Worm (Caenorhabditis elegans) whole organism, L1 larva: ENCODE results near the gene dhs-29.
"Not testable (repeated sequence)": the region's sequence is repeated elsewhere in the genome, so short reads cannot be mapped to it uniquely, and the experiment has no call there.

ENCODE experiments used
- F16B12.6 ChIP-seq: fragments of 150-350 bp; optimal IDR thresholded peaks from 2 replicates; lab custom pipeline; 2014; ENCODE audit warnings: missing biosample characterization, missing genetic modification characterization
- ceh-88 ChIP-seq: fragments of 200-800 bp; sonication (Bioruptor generic); IDR thresholded peaks from 2 replicates; pipeline ENCODE4 v1.3.6; 2022; ENCODE audit warnings: missing genetic modification characterization, missing compliant biosample characterization
- ceh-90 ChIP-seq: sonication (generic microtip); optimal IDR thresholded peaks from 2 replicates; lab custom pipeline; 2016; ENCODE audit warnings: missing genetic modification characterization, missing compliant biosample characterization
- dpl-1 ChIP-seq, 3 experiments: fragments of 150-350 bp in 2 of 3; sonication (generic microtip) in 1 of 3; optimal IDR thresholded peaks; 2 replicates each; lab custom pipeline; 2014 to 2017; ENCODE audit warnings: missing biosample characterization in 3 of 3, missing genetic modification characterization in 3 of 3, missing genetic modification reagents in 3 of 3
- dsc-1 ChIP-seq: sonication (generic microtip); optimal IDR thresholded peaks from 2 replicates; lab custom pipeline; 2016; ENCODE audit warnings: mild to moderate bottlenecking, missing genetic modification characterization, missing compliant biosample characterization
- efl-1 ChIP-seq, 4 experiments: fragments of 150-350 bp; optimal IDR thresholded peaks in 3 of 4; peaks in 1 of 4; 1 replicate in 1 of 4; 2 replicates in 3 of 4; lab custom pipeline; 2014; ENCODE audit warnings: missing biosample characterization in 2 of 4, missing genetic modification characterization in 2 of 4, missing genetic modification reagents in 2 of 4
- efl-3 ChIP-seq: fragments of 200-800 bp; sonication (Bioruptor generic); optimal IDR thresholded peaks from 2 replicates; lab custom pipeline; 2018; ENCODE audit warnings: mild to moderate bottlenecking, missing genetic modification characterization, missing compliant biosample characterization
- elt-3 ChIP-seq, 6 experiments: fragments of 150-350 bp in 1 of 6; sonication (generic microtip); optimal IDR thresholded peaks; 2 replicates each; lab custom pipeline; 2017 to 2018; ENCODE audit warnings: missing biosample characterization in 6 of 6, missing genetic modification characterization in 6 of 6, inconsistent platforms in 1 of 6
- fkh-8 ChIP-seq: sonication (generic microtip); optimal IDR thresholded peaks from 2 replicates; lab custom pipeline; 2016; ENCODE audit warnings: mild to moderate bottlenecking, missing genetic modification characterization, missing compliant biosample characterization
- fos-1 ChIP-seq: fragments of 150-350 bp; optimal IDR thresholded peaks from 2 replicates; lab custom pipeline; 2014; ENCODE audit warnings: missing biosample characterization, missing genetic modification characterization
- grh-1 ChIP-seq: fragments of 200-800 bp; sonication (Bioruptor generic); IDR thresholded peaks from 2 replicates; pipeline ENCODE4 v1.3.6; 2022; ENCODE audit warnings: missing genetic modification reagents, missing genetic modification characterization, missing compliant biosample characterization
- hlh-17 ChIP-seq: fragments of 200-800 bp; sonication (Bioruptor generic); optimal IDR thresholded peaks from 2 replicates; lab custom pipeline; 2018; ENCODE audit warnings: missing genetic modification characterization, mild to moderate bottlenecking, missing compliant biosample characterization, moderate library complexity, borderline replicate concordance
- hlh-4 ChIP-seq: sonication (generic microtip); optimal IDR thresholded peaks from 2 replicates; lab custom pipeline; 2016; ENCODE audit warnings: mild to moderate bottlenecking, missing genetic modification characterization, missing compliant biosample characterization
- lin-14 ChIP-seq: fragments of 200-800 bp; sonication (Bioruptor generic); optimal IDR thresholded peaks from 2 replicates; lab custom pipeline; 2018; ENCODE audit warnings: mild to moderate bottlenecking, missing genetic modification characterization, moderate library complexity, missing compliant biosample characterization
- lin-35 ChIP-seq, 2 experiments: fragments of 150-350 bp; optimal IDR thresholded peaks; 2 replicates each; lab custom pipeline; 2014; ENCODE audit warnings: missing biosample characterization in 2 of 2, missing genetic modification characterization in 2 of 2, missing genetic modification reagents in 2 of 2
- mab-9 ChIP-seq: fragments of 200-800 bp; sonication (Bioruptor generic); IDR thresholded peaks from 2 replicates; pipeline ENCODE4 v1.3.6; 2022; ENCODE audit warnings: missing genetic modification reagents, missing genetic modification characterization, missing compliant biosample characterization
- nhr-19 ChIP-seq: fragments of 200-800 bp; sonication (Bioruptor generic); conservative IDR thresholded peaks from 2 replicates; pipeline ENCODE4 v1.3.6; 2022; ENCODE audit warnings: missing genetic modification characterization, missing compliant biosample characterization
- nhr-20 ChIP-seq: sonication (generic microtip); optimal IDR thresholded peaks from 2 replicates; lab custom pipeline; 2016; ENCODE audit warnings: mild to moderate bottlenecking, missing genetic modification characterization, missing compliant biosample characterization
- nhr-28 ChIP-seq: fragments of 150-350 bp; optimal IDR thresholded peaks from 2 replicates; lab custom pipeline; 2014; ENCODE audit warnings: missing biosample characterization, missing genetic modification characterization
- nhr-84 ChIP-seq: sonication (generic microtip); optimal IDR thresholded peaks from 2 replicates; lab custom pipeline; 2017; ENCODE audit warnings: missing biosample characterization, missing genetic modification characterization
- pqm-1 ChIP-seq: sonication (generic microtip); optimal IDR thresholded peaks from 3 replicates; lab custom pipeline; 2017; ENCODE audit warnings: missing biosample characterization, missing genetic modification characterization
- snpc-4 ChIP-seq: fragments of 150-350 bp; optimal IDR thresholded peaks from 2 replicates; lab custom pipeline; 2014; ENCODE audit warnings: missing biosample characterization, missing genetic modification characterization
- sox-4 ChIP-seq: sonication (generic microtip); optimal IDR thresholded peaks from 2 replicates; lab custom pipeline; 2016; ENCODE audit warnings: missing genetic modification characterization, missing compliant biosample characterization
- swsn-7 ChIP-seq: sonication (generic microtip); optimal IDR thresholded peaks from 2 replicates; lab custom pipeline; 2016; ENCODE audit warnings: missing genetic modification characterization, missing compliant biosample characterization
- tbx-2 ChIP-seq: sonication (generic microtip); optimal IDR thresholded peaks from 2 replicates; lab custom pipeline; 2016; ENCODE audit warnings: missing genetic modification characterization, missing compliant biosample characterization
- unc-130 ChIP-seq: fragments of 150-350 bp; optimal IDR thresholded peaks from 2 replicates; lab custom pipeline; 2017; ENCODE audit warnings: missing biosample characterization, missing genetic modification characterization, inconsistent platforms
- unc-86 ChIP-seq: sonication (generic microtip); optimal IDR thresholded peaks from 2 replicates; lab custom pipeline; 2016; ENCODE audit warnings: missing genetic modification characterization, missing compliant biosample characterization
- vab-15 ChIP-seq: sonication (generic microtip); optimal IDR thresholded peaks from 2 replicates; lab custom pipeline; 2017; ENCODE audit warnings: missing genotype, mild to moderate bottlenecking, missing genetic modification characterization, missing compliant biosample characterization
- ztf-11 ChIP-seq, 2 experiments: sonication (generic microtip); optimal IDR thresholded peaks; 2 replicates each; lab custom pipeline; 2016 to 2017; ENCODE audit warnings: missing genetic modification characterization in 2 of 2, missing biosample characterization in 1 of 2, missing compliant biosample characterization in 1 of 2

dhs-29 gene

DNA sequence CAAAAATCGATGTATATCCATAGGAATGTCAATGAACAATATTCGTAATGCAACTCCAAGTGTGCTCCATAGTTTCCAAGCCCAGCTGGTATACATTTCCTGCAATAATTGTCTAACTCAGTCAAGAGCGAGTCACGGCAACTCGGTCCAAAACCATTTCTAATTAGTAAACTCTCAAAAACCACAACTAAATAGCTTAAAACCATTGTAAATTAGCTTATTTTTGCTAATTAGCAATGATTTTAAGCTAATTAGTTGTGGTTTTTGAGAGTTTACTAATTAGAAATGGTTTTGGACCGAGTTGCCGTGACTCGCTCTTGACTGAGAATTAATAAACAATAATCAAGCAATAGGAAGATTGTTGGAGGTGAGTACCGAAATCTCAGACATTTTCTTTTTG is at the start of gene dhs-29:
dhs-29 (minus strand) TSS at position 101 of the 400 bp plus-strand sequence.
- not testable (repeated sequence) for TF ChIP-seq unc-86 (tag; lab: Kevin White, UChicago); mab-9 (GFP tag; lab: Robert Waterston, UW); snpc-4 (tag; lab: Kevin White, UChicago)

ce11 chrX:7712887-7713286 is 48.2 kb upstream of the dhs-29 start:
- TF ChIP-seq efl-3 (GFP tag; lab: Kevin White, UChicago) (no peak), lin-14 (peak; percentile 37), nhr-84 (tag; lab: Kevin White, UChicago) (no peak)

DNA sequence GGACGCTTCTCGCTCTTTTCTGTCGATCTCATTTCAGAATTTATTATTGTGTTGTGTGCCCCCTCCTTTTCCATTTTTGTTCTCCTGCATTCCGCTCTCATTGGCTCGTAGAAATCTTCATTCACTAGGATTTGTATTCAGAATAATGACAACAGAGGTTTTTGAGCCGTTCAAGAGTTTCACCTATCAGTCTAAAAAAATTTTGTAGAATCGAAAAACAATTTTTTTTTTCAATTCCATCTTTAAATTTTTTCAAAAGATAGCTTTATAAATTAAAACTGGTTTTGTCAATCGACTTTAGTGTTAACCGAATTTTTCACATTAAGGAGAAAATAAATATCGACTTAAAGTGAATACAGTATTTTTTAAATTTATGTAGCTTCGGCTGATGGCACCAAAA is 45.9 kb upstream of the dhs-29 start, which contains the start of gene K09F5.4:
K09F5.4 (minus strand) TSS at position 101 of the 400 bp plus-strand sequence.
- TF ChIP-seq ztf-11 (tag; optimal IDR thresholded peaks at IDR 0.05; lab: Kevin White, UChicago) (no peak), ceh-88 (GFP tag; lab: Robert Waterston, UW) (no peak), ceh-90 (tag; lab: Kevin White, UChicago) (no peak), nhr-20 (no peak), pqm-1 (tag; lab: Kevin White, UChicago) (no peak), fkh-8 (tag; lab: Kevin White, UChicago) (no peak), lin-35 (GFP tag; optimal IDR thresholded peaks at IDR 0.05; lab: Kevin White, UChicago) (no peak)

DNA sequence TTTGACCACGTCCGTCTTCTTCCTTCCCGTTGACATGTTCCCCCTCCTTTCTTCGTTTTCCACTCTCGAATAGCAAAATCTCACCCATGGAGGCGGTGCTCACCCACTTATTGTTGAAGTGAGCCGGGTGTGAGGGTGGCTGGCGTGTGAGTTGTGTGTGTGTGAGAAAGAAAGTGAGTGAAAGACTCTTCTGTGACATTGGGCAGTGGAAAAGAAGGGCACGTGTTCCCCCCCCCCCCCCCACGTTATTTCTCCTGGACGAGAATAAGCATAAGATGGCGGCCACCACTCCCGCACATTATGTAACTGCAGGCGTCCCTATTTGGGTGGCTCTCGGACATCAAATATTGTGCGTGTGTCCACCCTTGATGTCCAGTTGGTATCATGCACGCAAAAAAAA is 45.5 kb upstream of the dhs-29 start:
- peak; percentile 44 for TF ChIP-seq fkh-8 (tag; lab: Kevin White, UChicago)
- TF ChIP-seq swsn-7 (tag; lab: Kevin White, UChicago), result no peak
- TF ChIP-seq mab-9 (GFP tag; lab: Robert Waterston, UW), result 0 out of 2 replicates have a peak, but pooled peaks have one; percentile 30
- TF ChIP-seq lin-14, result peak; percentile 57
- TF ChIP-seq, all 84 proteins: peak for 3

DNA sequence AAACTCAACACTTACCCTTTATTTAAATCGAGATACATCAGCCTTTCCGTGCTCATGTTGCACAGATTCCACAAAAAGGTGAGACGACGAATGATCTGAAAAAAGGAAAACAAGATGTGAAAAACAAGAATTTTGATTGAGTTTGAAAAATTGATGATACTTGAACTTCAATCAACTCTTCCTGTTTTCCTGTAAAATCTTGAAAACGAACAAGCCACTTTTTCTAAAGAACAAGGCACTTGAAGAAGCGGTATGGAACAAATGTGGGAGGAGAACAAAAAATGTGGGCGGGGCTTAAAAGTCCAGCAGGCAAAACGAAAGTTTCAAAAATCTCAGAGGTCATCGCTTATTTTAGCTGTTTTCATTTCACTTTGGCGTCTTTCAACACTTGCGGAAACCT is 42.3 kb upstream of the dhs-29 start, which contains the start of gene kvs-1:
kvs-1 (minus strand) TSS at position 101 of the 400 bp plus-strand sequence.
- TF ChIP-seq elt-3 (tag; optimal IDR thresholded peaks at IDR 0.05; lab: Kevin White, UChicago), result no peak
- no peak for TF ChIP-seq efl-1 (optimal IDR thresholded peaks at IDR 0.05; lab: Kevin White, UChicago)
- peak in 1 of 2 experiments; percentile 49 for TF ChIP-seq efl-1 (GFP tag; optimal IDR thresholded peaks at IDR 0.05 in 1 of 2; lab: Kevin White, UChicago)

DNA sequence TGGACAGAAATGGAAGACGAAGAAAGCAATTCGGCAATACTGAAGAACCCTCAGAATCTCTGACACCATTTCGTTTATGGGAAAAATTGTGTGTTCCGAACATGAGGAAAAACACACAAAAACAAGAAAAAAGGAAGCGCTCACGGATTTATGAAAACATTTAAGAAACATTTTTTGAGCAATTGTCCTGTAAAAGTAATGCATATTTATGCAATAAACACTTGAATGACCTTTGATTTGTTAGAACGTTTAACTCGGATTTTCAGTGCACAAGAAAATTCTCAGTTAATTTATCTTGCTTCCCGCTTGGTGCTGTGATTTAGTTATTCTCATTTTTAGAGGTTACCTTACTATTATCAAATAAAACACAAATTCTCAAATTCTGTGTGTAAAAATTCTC is 39.1 kb upstream of the dhs-29 start:
- no peak for TF ChIP-seq vab-15
- no peak for TF ChIP-seq efl-1 (optimal IDR thresholded peaks at IDR 0.05; lab: Kevin White, UChicago)
- TF ChIP-seq efl-1 (GFP tag; optimal IDR thresholded peaks at IDR 0.05 in 1 of 2; lab: Kevin White, UChicago), result peak in 1 of 2 experiments; percentile 51
- TF ChIP-seq ceh-90 (tag; lab: Kevin White, UChicago), result no peak
- no peak for TF ChIP-seq F16B12.6 (tag; lab: Kevin White, UChicago)

DNA sequence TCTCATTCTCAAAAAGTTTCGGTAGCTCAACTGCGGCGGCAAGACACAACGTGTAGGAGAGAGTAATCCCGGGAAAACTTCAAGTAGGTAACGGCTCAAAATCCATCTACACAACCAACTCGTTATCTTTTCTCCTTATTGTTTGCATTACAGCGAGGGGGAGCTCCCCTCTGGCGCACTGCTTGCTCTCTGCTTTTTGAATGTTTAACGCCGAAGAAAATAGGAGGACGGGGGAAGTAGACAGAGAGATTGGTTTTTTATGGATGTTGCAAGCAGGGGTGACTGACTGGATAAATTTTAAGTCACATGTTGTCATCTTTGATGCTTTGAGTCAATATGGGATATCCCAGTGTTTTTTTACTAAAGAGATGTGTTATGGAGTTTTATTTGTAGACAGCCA is 24.9 kb upstream of the dhs-29 start:
- TF ChIP-seq dsc-1 (peak; percentile 11), tbx-2 (tag; lab: Kevin White, UChicago) (peak; percentile 9), lin-14 (peak; percentile 51), efl-1 (optimal IDR thresholded peaks at IDR 0.05; lab: Kevin White, UChicago) (no peak), efl-1 (GFP tag; optimal IDR thresholded peaks at IDR 0.05 in 1 of 2; lab: Kevin White, UChicago) (peak in 1 of 2 experiments; percentile 13), nhr-28 (tag; lab: Kevin White, UChicago) (no peak)

ce11 chrX:7689119-7689518 is 24.4 kb upstream of the dhs-29 start, which contains the start of gene clik-2:
Gene clik-2 (minus strand): TSS chrX:7689219.
- TF ChIP-seq hlh-17 (GFP tag; lab: Kevin White, UChicago) (no peak), sox-4 (no peak), unc-130 (tag; lab: Kevin White, UChicago) (no peak), nhr-19 (GFP tag; lab: Robert Waterston, UW) (no peak), lin-14 (no peak), nhr-28 (tag; lab: Kevin White, UChicago) (no peak), ztf-11 (tag; optimal IDR thresholded peaks at IDR 0.05; lab: Kevin White, UChicago) (no peak), hlh-4 (no peak), grh-1 (no peak), lin-35 (GFP tag; optimal IDR thresholded peaks at IDR 0.05; lab: Kevin White, UChicago) (no peak), fos-1 (tag; lab: Kevin White, UChicago) (no peak), dpl-1 (GFP tag; optimal IDR thresholded peaks at IDR 0.05; lab: Kevin White, UChicago) (no peak)
- TF ChIP-seq, all 84 proteins: peak for 0
